Worm (Caenorhabditis elegans) whole organism, L4 larva: ENCODE results near the gene F19G12.1.

Experiments
- F37D6.2 ChIP-seq: sonication (generic microtip); optimal IDR thresholded peaks from 2 replicates; lab custom pipeline; 2016; ENCODE audit warnings: mild to moderate bottlenecking, missing genetic modification characterization, missing compliant biosample characterization
- F44E2.7 ChIP-seq: fragments of 200-800 bp; sonication (Bioruptor generic); IDR thresholded peaks from 2 replicates; pipeline ENCODE4 v2.1.2; 2022; ENCODE audit warnings: missing genetic modification characterization, missing compliant biosample characterization
- R02D3.7 ChIP-seq: fragments of 150-350 bp; sonication (generic microtip); optimal IDR thresholded peaks from 3 replicates; lab custom pipeline; 2014; ENCODE audit warnings: missing biosample characterization, missing genetic modification characterization
- Y48G9A.11 ChIP-seq: fragments of 200-800 bp; sonication (Bioruptor generic); IDR thresholded peaks from 2 replicates; pipeline ENCODE4 v1.3.6; 2022; ENCODE audit warnings: missing genetic modification reagents, missing genetic modification characterization, missing compliant biosample characterization
- ZK337.2 ChIP-seq: fragments of 200-800 bp; sonication (Bioruptor generic); IDR thresholded peaks from 2 replicates; pipeline ENCODE4 v1.3.6; 2022; ENCODE audit warnings: missing genetic modification reagents, missing genetic modification characterization, missing compliant biosample characterization
- aha-1 ChIP-seq: fragments of 150-350 bp; peaks from one replicate; lab custom pipeline; 2014; ENCODE audit warnings: missing biosample characterization, missing genetic modification characterization
- ama-1 ChIP-seq: fragments of 150-350 bp; optimal IDR thresholded peaks from 2 replicates; lab custom pipeline; 2014; ENCODE audit warnings: inconsistent platforms, mixed read lengths
- arid-1 ChIP-seq: fragments of 200-800 bp; sonication (Bioruptor generic); conservative IDR thresholded peaks from 2 replicates; pipeline ENCODE4 v1.3.6; 2022; ENCODE audit warnings: missing genetic modification reagents, missing genetic modification characterization, missing compliant biosample characterization
- ceh-28 ChIP-seq: fragments of 150-350 bp; optimal IDR thresholded peaks from 2 replicates; lab custom pipeline; 2014; ENCODE audit warnings: missing biosample characterization, missing genetic modification reagents, missing genetic modification characterization
- ceh-44 ChIP-seq: fragments of 200-800 bp; sonication (Bioruptor generic); IDR thresholded peaks from 2 replicates; pipeline ENCODE4 v1.3.6; 2022; ENCODE audit warnings: missing genetic modification reagents, missing genetic modification characterization, missing compliant biosample characterization
- cey-2 ChIP-seq: sonication (generic microtip); optimal IDR thresholded peaks from 3 replicates; lab custom pipeline; 2017; ENCODE audit warnings: missing genetic modification characterization, mild to moderate bottlenecking, missing compliant biosample characterization, antibody characterized with exemption, borderline replicate concordance; ENCODE audit not compliant: insufficient read depth
- ctbp-1 ChIP-seq: fragments of 200-800 bp; sonication (Bioruptor generic); IDR thresholded peaks from 2 replicates; pipeline ENCODE4 v1.3.6; 2022; ENCODE audit warnings: missing genetic modification reagents, missing genetic modification characterization, missing compliant biosample characterization
- daf-8 ChIP-seq: fragments of 200-800 bp; sonication (Bioruptor generic); IDR thresholded peaks from 2 replicates; pipeline ENCODE4 v1.3.6; 2022; ENCODE audit warnings: missing genetic modification characterization, missing compliant biosample characterization
- dmd-6 ChIP-seq: fragments of 200-800 bp; sonication (Bioruptor generic); IDR thresholded peaks from 2 replicates; pipeline ENCODE4 v1.3.6; 2022; ENCODE audit warnings: missing genetic modification reagents, missing genetic modification characterization, missing compliant biosample characterization
- dmd-9 ChIP-seq: fragments of 200-800 bp; sonication (Bioruptor generic); IDR thresholded peaks from 2 replicates; pipeline ENCODE4 v1.3.6; 2022; ENCODE audit warnings: missing genetic modification reagents, missing genetic modification characterization, missing compliant biosample characterization
- duxl-1 ChIP-seq: sonication (generic microtip); optimal IDR thresholded peaks from 2 replicates; lab custom pipeline; 2016; ENCODE audit warnings: mild to moderate bottlenecking, missing genetic modification characterization, moderate library complexity, missing compliant biosample characterization; ENCODE audit not compliant: poor library complexity
- dve-1 ChIP-seq: sonication (generic microtip); optimal IDR thresholded peaks from 2 replicates; lab custom pipeline; 2017; ENCODE audit warnings: antibody characterized with exemption, mild to moderate bottlenecking, missing genetic modification characterization, missing compliant biosample characterization; ENCODE audit not compliant: insufficient read depth
- egl-27 ChIP-seq: sonication (generic microtip); optimal IDR thresholded peaks from 3 replicates; lab custom pipeline; 2017; ENCODE audit warnings: missing biosample characterization, missing genetic modification reagents, missing genetic modification characterization
- fkh-10 ChIP-seq: fragments of 150-350 bp; optimal IDR thresholded peaks from 2 replicates; lab custom pipeline; 2014; ENCODE audit warnings: missing biosample characterization, missing genetic modification reagents, missing genetic modification characterization
- fos-1 ChIP-seq: fragments of 150-350 bp; optimal IDR thresholded peaks from 2 replicates; lab custom pipeline; 2014; ENCODE audit warnings: missing biosample characterization, missing genetic modification characterization
- hif-1 ChIP-seq, 2 experiments: sonication (generic microtip); optimal IDR thresholded peaks; 2 replicates each; lab custom pipeline; 2016 to 2017; ENCODE audit warnings: missing compliant biosample characterization in 2 of 2, missing genetic modification characterization in 2 of 2, missing genetic modification reagents in 2 of 2, missing genotype in 2 of 2, mild to moderate bottlenecking in 1 of 2
- hlh-11 ChIP-seq: fragments of 200-800 bp; sonication (Bioruptor generic); optimal IDR thresholded peaks from 2 replicates; lab custom pipeline; 2018; ENCODE audit warnings: mild to moderate bottlenecking, missing genetic modification characterization, missing compliant biosample characterization
- hlh-30 ChIP-seq: sonication (generic microtip); optimal IDR thresholded peaks from 2 replicates; lab custom pipeline; 2017; ENCODE audit warnings: antibody characterized with exemption, mild to moderate bottlenecking, missing genetic modification characterization, missing compliant biosample characterization; ENCODE audit not compliant: insufficient read depth
- lin-38 ChIP-seq: fragments of 200-800 bp; sonication (Bioruptor generic); IDR thresholded peaks from 2 replicates; pipeline ENCODE4 v1.3.6; 2022; ENCODE audit warnings: missing genetic modification reagents, missing genetic modification characterization, missing compliant biosample characterization
- lsy-2 ChIP-seq, 2 experiments: fragments of 150-350 bp in 1 of 2; sonication (generic microtip) in 1 of 2; optimal IDR thresholded peaks; 2 replicates each; lab custom pipeline; 2014 to 2017; ENCODE audit warnings: missing biosample characterization in 2 of 2, missing genetic modification characterization in 2 of 2
- madf-9 ChIP-seq: fragments of 200-800 bp; sonication (Bioruptor generic); conservative IDR thresholded peaks from 2 replicates; pipeline ENCODE4 v1.3.6; 2022; ENCODE audit warnings: missing genetic modification reagents, missing genetic modification characterization, missing compliant biosample characterization
- mdt-29 ChIP-seq: fragments of 200-800 bp; sonication (Bioruptor generic); IDR thresholded peaks from 2 replicates; pipeline ENCODE4 v1.3.6; 2022; ENCODE audit warnings: missing genetic modification reagents, missing genetic modification characterization, missing compliant biosample characterization
- mes-2 ChIP-seq: sonication (generic microtip); optimal IDR thresholded peaks from 2 replicates; lab custom pipeline; 2016; ENCODE audit warnings: missing genotype, mild to moderate bottlenecking, missing genetic modification characterization, missing compliant biosample characterization; ENCODE audit not compliant: poor library complexity, severe bottlenecking
- mxl-3 ChIP-seq: fragments of 200-800 bp; sonication (Bioruptor generic); optimal IDR thresholded peaks from 2 replicates; lab custom pipeline; 2018; ENCODE audit warnings: mild to moderate bottlenecking, missing genetic modification characterization, missing compliant biosample characterization
- nhr-102 ChIP-seq: sonication (generic microtip); optimal IDR thresholded peaks from 2 replicates; lab custom pipeline; 2016; ENCODE audit warnings: mild to moderate bottlenecking, missing genetic modification characterization, moderate library complexity, missing compliant biosample characterization
- nhr-111 ChIP-seq: fragments of 200-800 bp; sonication (Bioruptor generic); optimal IDR thresholded peaks from 2 replicates; lab custom pipeline; 2018; ENCODE audit warnings: mild to moderate bottlenecking, missing genetic modification characterization, missing compliant biosample characterization
- nhr-25 ChIP-seq: sonication (generic microtip); optimal IDR thresholded peaks from 2 replicates; lab custom pipeline; 2017; ENCODE audit warnings: missing genetic modification characterization, mild to moderate bottlenecking, missing compliant biosample characterization, antibody characterized with exemption, moderate library complexity, borderline replicate concordance; ENCODE audit not compliant: insufficient read depth
- nhr-42 ChIP-seq: fragments of 200-800 bp; sonication (Bioruptor generic); IDR thresholded peaks from 2 replicates; pipeline ENCODE4 v1.3.6; 2022; ENCODE audit warnings: missing genetic modification characterization, missing compliant biosample characterization
- nhr-48 ChIP-seq: sonication (generic microtip); optimal IDR thresholded peaks from 2 replicates; lab custom pipeline; 2016; ENCODE audit warnings: mild to moderate bottlenecking, missing genetic modification characterization, missing compliant biosample characterization
- nhr-77 ChIP-seq: fragments of 150-350 bp; optimal IDR thresholded peaks from 2 replicates; lab custom pipeline; 2014; ENCODE audit warnings: missing biosample characterization, missing genetic modification characterization
- pha-4 ChIP-seq, 2 experiments: fragments of 150-350 bp in 1 of 2; fragments of 200-800 bp in 1 of 2; sonication (Bioruptor generic) in 1 of 2; IDR thresholded peaks in 1 of 2; optimal IDR thresholded peaks in 1 of 2; 2 replicates each; pipeline versions ENCODE4 v1.3.6 to Lab custom; 2014 to 2022; ENCODE audit warnings: missing genetic modification characterization in 2 of 2, missing genetic modification reagents in 2 of 2, missing biosample characterization in 1 of 2, missing compliant biosample characterization in 1 of 2
- pqm-1 ChIP-seq: sonication (generic microtip); optimal IDR thresholded peaks from 2 replicates; lab custom pipeline; 2017; ENCODE audit warnings: missing biosample characterization, missing genetic modification characterization
- rbr-2 ChIP-seq: sonication (generic microtip); optimal IDR thresholded peaks from 2 replicates; lab custom pipeline; 2016; ENCODE audit warnings: missing genotype, missing genetic modification characterization, missing compliant biosample characterization
- set-16 ChIP-seq: fragments of 200-800 bp; sonication (Bioruptor generic); IDR thresholded peaks from 2 replicates; pipeline ENCODE4 v1.3.6; 2022; ENCODE audit warnings: missing genetic modification reagents, missing genetic modification characterization, missing compliant biosample characterization
- skn-1 ChIP-seq: fragments of 150-350 bp; optimal IDR thresholded peaks from 2 replicates; lab custom pipeline; 2014; ENCODE audit warnings: missing biosample characterization, missing genetic modification characterization
- spr-3 ChIP-seq: fragments of 200-800 bp; sonication (Bioruptor generic); optimal IDR thresholded peaks from 2 replicates; lab custom pipeline; 2018; ENCODE audit warnings: mild to moderate bottlenecking, missing genetic modification characterization, missing compliant biosample characterization
- unc-130 ChIP-seq: sonication (generic microtip); optimal IDR thresholded peaks from 2 replicates; lab custom pipeline; 2016; ENCODE audit warnings: missing genetic modification reagents, missing genetic modification characterization, missing compliant biosample characterization
- vab-7 ChIP-seq: fragments of 200-800 bp; sonication (Bioruptor generic); IDR thresholded peaks from 2 replicates; pipeline ENCODE4 v1.3.6; 2022; ENCODE audit warnings: missing genetic modification reagents, missing genetic modification characterization, missing compliant biosample characterization
- zfp-3 ChIP-seq: fragments of 200-800 bp; sonication (Bioruptor generic); conservative IDR thresholded peaks from 2 replicates; pipeline ENCODE4 v1.3.6; 2022; ENCODE audit warnings: missing genetic modification reagents, missing genetic modification characterization, missing compliant biosample characterization
- zip-11 ChIP-seq: fragments of 200-800 bp; sonication (Bioruptor generic); IDR thresholded peaks from 2 replicates; pipeline ENCODE4 v1.3.6; 2022; ENCODE audit warnings: missing genetic modification characterization, missing compliant biosample characterization
- zip-2 ChIP-seq: fragments of 150-350 bp; optimal IDR thresholded peaks from 2 replicates; lab custom pipeline; 2014; ENCODE audit warnings: missing biosample characterization, missing genetic modification characterization

The F19G12.1 gene

DNA sequence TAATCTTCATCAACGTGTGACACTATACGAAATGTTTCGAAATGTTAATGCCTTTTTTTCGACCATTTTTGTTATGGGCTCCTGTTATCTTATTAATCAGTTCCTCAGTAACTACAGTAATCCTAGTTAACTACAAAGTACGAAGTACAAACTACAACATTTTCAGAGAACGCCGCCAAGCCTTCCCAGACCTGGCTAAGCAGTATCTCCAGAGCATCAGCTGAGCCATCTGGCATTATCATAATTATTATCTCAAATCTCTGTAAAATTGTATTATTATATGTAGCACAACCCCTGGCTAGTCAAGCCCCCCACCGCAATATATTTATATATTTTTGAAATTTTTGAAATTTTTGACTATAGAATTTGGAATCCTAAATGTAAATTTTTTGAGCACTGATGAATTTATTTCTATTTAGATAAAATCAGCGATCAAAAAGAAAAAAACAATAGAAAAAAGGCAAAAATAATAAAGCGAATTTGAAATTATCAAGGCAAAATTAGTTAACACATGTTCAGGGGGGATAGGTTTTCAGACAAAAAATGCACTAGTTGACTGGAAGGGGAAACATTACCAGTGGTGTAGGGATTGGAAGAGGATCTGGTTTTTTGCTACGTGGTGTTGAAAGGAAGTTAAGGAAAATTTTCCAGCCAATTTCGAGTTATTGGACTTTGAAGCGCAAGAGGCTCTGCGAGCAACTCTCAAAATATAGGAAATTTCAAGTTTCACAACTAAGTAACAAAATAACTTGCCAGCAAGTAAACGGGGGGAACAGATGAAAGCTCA is 21.2 kb downstream of the F19G12.1 start (continued):
- TF ChIP-seq egl-27 (no peak), zip-11 (no peak), nhr-111 (GFP tag; lab: Kevin White, UChicago) (no peak), hlh-30 (no peak), vab-7 (GFP tag; lab: Robert Waterston, UW) (no peak), madf-9 (GFP tag; lab: Robert Waterston, UW) (no peak), unc-130 (GFP tag; lab: Kevin White, UChicago) (no peak), hlh-11 (tag; lab: Kevin White, UChicago) (no peak), zip-2 (tag; lab: Kevin White, UChicago) (no peak), mdt-29 (GFP tag; lab: Robert Waterston, UW) (no peak), hif-1 (tag; optimal IDR thresholded peaks at IDR 0.05; lab: Kevin White, UChicago) (peak in 1 of 2 experiments; percentile 6), ZK337.2 (GFP tag; lab: Robert Waterston, UW) (no peak), arid-1 (GFP tag; lab: Robert Waterston, UW) (peak; percentile 51; the same call in 1 of the 2 replicates), nhr-48 (tag; lab: Kevin White, UChicago) (no peak), lin-38 (GFP tag; lab: Robert Waterston, UW) (no peak), set-16 (GFP tag; lab: Robert Waterston, UW) (no peak), duxl-1 (peak; percentile 29), spr-3 (peak; percentile 12), Y48G9A.11 (GFP tag; lab: Robert Waterston, UW) (no peak), ceh-28 (tag; lab: Kevin White, UChicago) (no peak), fkh-10 (GFP tag; lab: Kevin White, UChicago) (no peak), R02D3.7 (tag; lab: Kevin White, UChicago) (no peak), dmd-6 (no peak), fos-1 (tag; lab: Kevin White, UChicago) (no peak), aha-1 (tag; lab: Kevin White, UChicago) (peak; percentile 75), F37D6.2 (tag; lab: Kevin White, UChicago) (no peak), ama-1 (lab: Kevin White, UChicago) (peak; percentile 7), nhr-102 (tag; lab: Kevin White, UChicago) (no peak), nhr-77 (tag; lab: Kevin White, UChicago) (no peak), nhr-25 (no peak), rbr-2 (tag; lab: Kevin White, UChicago) (no peak), daf-8 (GFP tag; lab: Robert Waterston, UW) (no peak), mes-2 (tag; lab: Kevin White, UChicago) (no peak), ctbp-1 (GFP tag; lab: Robert Waterston, UW) (no peak), cey-2 (tag; lab: Kevin White, UChicago) (no peak), mxl-3 (GFP tag; lab: Kevin White, UChicago) (no peak), ceh-44 (GFP tag; lab: Robert Waterston, UW) (no peak), nhr-42 (GFP tag; lab: Robert Waterston, UW) (no peak), F44E2.7 (0 out of 2 replicates have a peak, but pooled peaks have one; percentile 40)

DNA sequence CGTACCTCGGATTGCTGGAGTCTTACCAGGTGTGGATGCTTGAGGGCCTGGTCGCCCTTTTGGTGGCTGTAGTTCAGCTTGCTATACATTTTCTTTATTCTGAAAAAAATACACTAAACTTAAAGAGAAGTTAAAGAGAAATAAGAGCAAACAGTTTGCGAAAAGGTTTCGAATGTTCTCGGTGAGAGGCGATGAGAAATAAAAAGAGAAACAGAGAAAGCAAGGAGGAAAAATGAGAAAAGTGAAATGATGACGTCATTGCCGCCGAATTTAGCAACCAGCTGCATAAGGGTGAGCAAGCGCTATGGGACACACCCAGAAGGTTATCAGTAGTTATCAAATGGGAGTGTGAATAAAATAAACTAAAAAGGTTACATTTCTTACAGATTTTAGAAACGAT is 23.0 kb downstream of the F19G12.1 start, which contains the start of gene cebp-1:
Gene cebp-1, minus strand, starts transcription at position 99 of the 400 bp plus-strand sequence.
- TF ChIP-seq dmd-9 (GFP tag; lab: Robert Waterston, UW) (no peak), hlh-11 (tag; lab: Kevin White, UChicago) (peak; percentile 63), skn-1 (tag; lab: Kevin White, UChicago) (no peak), dmd-6 (peak; percentile 59), nhr-102 (tag; lab: Kevin White, UChicago) (no peak), pqm-1 (tag; lab: Kevin White, UChicago) (peak; percentile 48), aha-1 (tag; lab: Kevin White, UChicago) (peak; percentile 4), lsy-2 (tag; optimal IDR thresholded peaks at IDR 0.05; lab: Kevin White, UChicago) (peak in 1 of 2 experiments; percentile 9), arid-1 (GFP tag; lab: Robert Waterston, UW) (no peak), dve-1 (tag; lab: Kevin White, UChicago) (peak; percentile 56), fos-1 (tag; lab: Kevin White, UChicago) (peak; percentile 13), hlh-30 (peak; percentile 38), zfp-3 (GFP tag; lab: Robert Waterston, UW) (no peak), daf-8 (GFP tag; lab: Robert Waterston, UW) (no peak), pha-4 (GFP tag; IDR thresholded peaks at IDR 0.05; lab: Robert Waterston, UW) (0 out of 2 replicates have a peak, but pooled peaks have one; percentile 10), pha-4 (tag; optimal IDR thresholded peaks at IDR 0.05; lab: Kevin White, UChicago) (peak; percentile 67)
